Worm (Caenorhabditis elegans) whole organism, L1 larva: ENCODE measurements around the gene T23F11.11.

Experiments used
- elt-3 ChIP-seq, 6 experiments: fragments of 150-350 bp in 1 of 6; sonication (generic microtip); optimal IDR thresholded peaks; 2 replicates each; lab custom pipeline; 2017 to 2018; ENCODE audit warnings: missing biosample characterization in 6 of 6, missing genetic modification characterization in 6 of 6, inconsistent platforms in 1 of 6
- jun-1 ChIP-seq: fragments of 150-350 bp; optimal IDR thresholded peaks from 2 replicates; lab custom pipeline; 2014; ENCODE audit warnings: missing biosample characterization, missing genetic modification reagents, missing genetic modification characterization
- lin-39 ChIP-seq: fragments of 150-350 bp; optimal IDR thresholded peaks from 2 replicates; lab custom pipeline; 2014; ENCODE audit warnings: missing biosample characterization, missing genetic modification reagents, missing genetic modification characterization
- mep-1 ChIP-seq: fragments of 150-350 bp; optimal IDR thresholded peaks from 2 replicates; lab custom pipeline; 2014; ENCODE audit warnings: missing biosample characterization, missing genetic modification characterization
- nhr-237 ChIP-seq: fragments of 150-350 bp; optimal IDR thresholded peaks from 2 replicates; lab custom pipeline; 2014; ENCODE audit warnings: missing biosample characterization, missing genetic modification characterization
- nhr-76 ChIP-seq: sonication (generic microtip); optimal IDR thresholded peaks from 2 replicates; lab custom pipeline; 2017; ENCODE audit warnings: missing biosample characterization, missing genetic modification characterization
- pqm-1 ChIP-seq: sonication (generic microtip); optimal IDR thresholded peaks from 3 replicates; lab custom pipeline; 2017; ENCODE audit warnings: missing biosample characterization, missing genetic modification characterization
- sox-4 ChIP-seq: sonication (generic microtip); optimal IDR thresholded peaks from 2 replicates; lab custom pipeline; 2016; ENCODE audit warnings: missing genetic modification characterization, missing compliant biosample characterization
- sptf-1 ChIP-seq: fragments of 150-350 bp; optimal IDR thresholded peaks from 2 replicates; lab custom pipeline; 2014; ENCODE audit warnings: missing biosample characterization, missing genetic modification characterization
- swsn-7 ChIP-seq: sonication (generic microtip); optimal IDR thresholded peaks from 2 replicates; lab custom pipeline; 2016; ENCODE audit warnings: missing genetic modification characterization, missing compliant biosample characterization
- tbx-2 ChIP-seq: sonication (generic microtip); optimal IDR thresholded peaks from 2 replicates; lab custom pipeline; 2016; ENCODE audit warnings: missing genetic modification characterization, missing compliant biosample characterization
- unc-62 ChIP-seq: fragments of 150-350 bp; optimal IDR thresholded peaks from 2 replicates; lab custom pipeline; 2014; ENCODE audit warnings: missing biosample characterization, missing genetic modification reagents, missing genetic modification characterization
- zip-4 ChIP-seq: fragments of 200-800 bp; sonication (Bioruptor generic); optimal IDR thresholded peaks from 2 replicates; lab custom pipeline; 2018; ENCODE audit warnings: mild to moderate bottlenecking, missing genetic modification characterization, moderate library complexity, missing compliant biosample characterization

- no peak for TF ChIP-seq sptf-1 (tag; lab: Kevin White, UChicago)
- no peak for TF ChIP-seq elt-3 (tag; optimal IDR thresholded peaks at IDR 0.05; lab: Kevin White, UChicago)
- no peak for TF ChIP-seq tbx-2 (tag; lab: Kevin White, UChicago)
- no peak for TF ChIP-seq sox-4 (tag; lab: Kevin White, UChicago)
- TF ChIP-seq unc-62: no peak
- no peak for TF ChIP-seq zip-4 (GFP tag; lab: Kevin White, UChicago)
- no peak for TF ChIP-seq jun-1
- no peak for TF ChIP-seq pqm-1 (tag; lab: Kevin White, UChicago)
- TF ChIP-seq swsn-7 (tag; lab: Kevin White, UChicago): no peak
- no peak for TF ChIP-seq mep-1
- no peak for TF ChIP-seq nhr-76 (tag; lab: Kevin White, UChicago)
- no peak for TF ChIP-seq lin-39 (tag; lab: Kevin White, UChicago)
- TF ChIP-seq nhr-237 (tag; lab: Kevin White, UChicago): no peak
Observed at ce11 chrIII:4679963-4680484, 8.6 kb upstream of the T23F11.11 start, which contains the start of gene srg-11.
